Worm (Caenorhabditis elegans): ENCODE data around the gene ZC8.6.

Gene ZC8.6

DNA sequence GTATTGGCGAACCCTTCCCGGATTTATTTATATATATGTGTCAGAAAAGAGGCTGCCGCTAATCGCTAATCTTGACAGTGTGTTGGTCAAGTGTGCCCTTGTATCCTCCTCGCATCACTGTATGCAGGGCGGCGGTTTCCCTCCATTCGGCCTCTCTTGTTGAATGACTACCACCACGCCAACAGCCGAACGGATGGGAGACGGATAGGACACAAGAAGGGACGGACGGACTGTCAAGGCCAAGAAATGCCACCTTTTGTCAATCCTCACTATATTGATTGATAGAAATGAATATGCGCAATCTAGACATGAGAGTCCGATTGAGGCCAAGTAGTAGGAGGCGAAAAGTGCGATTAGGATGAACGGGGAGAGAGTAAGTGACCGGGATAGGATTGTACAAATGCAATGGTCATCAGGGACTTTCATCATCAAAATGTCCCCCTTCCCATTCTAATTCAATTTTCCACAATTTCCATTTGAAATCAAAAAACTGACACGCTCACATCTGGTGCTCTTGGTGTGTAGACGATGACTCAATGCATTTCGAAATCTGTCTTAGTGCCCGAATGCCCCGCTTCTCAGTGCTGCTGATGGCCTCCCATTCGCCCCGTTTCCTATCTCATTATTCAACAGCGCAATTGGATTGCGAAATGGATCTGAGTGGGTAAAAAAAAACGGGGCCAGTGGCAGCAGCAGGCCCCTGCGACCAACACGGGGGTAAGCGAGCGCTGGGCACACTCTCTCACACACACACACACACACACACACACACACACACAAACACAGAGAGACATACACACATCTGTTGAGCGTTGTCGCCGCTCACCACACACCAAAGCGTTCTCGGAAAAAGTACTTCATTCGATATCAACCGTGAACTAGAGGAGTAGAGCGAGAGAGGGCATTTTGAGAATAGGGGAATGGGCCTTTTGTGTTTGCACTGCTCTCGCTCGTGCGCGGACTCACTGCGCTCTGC, 35.4 kb downstream of the ZC8.6 start (continued):
- no peak for TF ChIP-seq R02D3.7 (tag; optimal IDR thresholded peaks at IDR 0.05)

DNA sequence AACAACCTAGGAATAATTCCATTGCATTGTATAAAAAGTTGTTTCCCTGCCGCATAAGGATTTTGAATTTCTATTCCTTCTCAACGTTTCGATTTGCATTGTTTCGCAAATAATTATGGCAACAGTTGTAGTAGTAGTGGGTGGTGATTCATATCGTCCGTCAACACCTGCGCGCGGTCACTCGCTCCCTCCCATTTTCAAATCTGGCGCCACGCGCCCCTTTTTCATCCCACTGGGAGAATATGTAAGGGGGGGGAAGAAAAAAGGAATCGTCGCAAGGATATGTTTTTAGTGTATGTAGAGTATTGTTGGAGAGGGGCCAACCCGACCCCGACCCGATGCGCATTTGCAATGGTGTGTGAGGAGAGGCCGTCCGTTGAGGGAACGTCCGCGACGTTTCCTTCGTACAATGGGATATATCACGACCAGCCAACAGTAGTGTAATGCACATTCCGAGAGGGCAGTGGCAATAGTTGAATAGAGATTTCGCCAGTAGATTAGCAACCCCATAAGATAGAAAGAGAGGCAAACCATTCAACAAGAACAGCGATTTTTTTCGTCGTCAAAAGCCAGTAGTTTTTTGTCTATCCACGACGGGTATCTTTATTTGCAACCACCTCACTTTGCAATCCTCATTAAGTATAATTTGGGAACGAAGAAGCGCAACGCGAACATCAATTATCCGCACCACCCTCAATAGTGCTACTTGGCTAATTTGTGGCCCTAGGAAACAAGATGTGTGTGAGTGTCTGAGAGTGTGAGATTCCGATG, 36.3 kb downstream of the ZC8.6 start:
- TF ChIP-seq sem-4 (tag; optimal IDR thresholded peaks at IDR 0.05): no peak
- TF ChIP-seq ceh-16 (tag; optimal IDR thresholded peaks at IDR 0.05): peak; percentile 15

DNA sequence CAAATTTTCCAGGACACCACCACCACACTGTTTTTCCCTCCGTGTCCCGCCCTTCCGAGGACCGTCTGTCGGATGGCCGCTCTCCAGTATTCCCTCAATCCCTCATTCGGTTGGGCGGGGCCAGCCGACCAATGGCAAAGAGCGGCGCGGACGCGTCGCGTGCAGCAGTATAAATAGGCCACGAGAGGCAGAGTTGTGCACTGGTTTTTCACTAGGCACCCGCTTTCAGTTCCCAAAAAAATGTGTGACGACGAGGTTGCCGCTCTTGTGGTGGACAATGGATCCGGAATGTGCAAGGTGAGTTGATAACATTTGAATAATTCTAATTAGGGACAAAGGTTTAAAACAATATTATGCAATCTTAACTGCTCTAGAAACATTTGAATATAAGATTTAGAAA, 37.0 kb downstream of the ZC8.6 start, which contains the start of gene act-4:
act-4 (plus strand) TSS at position 200 of the 400 bp plus-strand sequence.
- TF ChIP-seq R02D3.7 (tag; optimal IDR thresholded peaks at IDR 0.05) (no peak), egl-27 (tag; optimal IDR thresholded peaks at IDR 0.05) (no peak), gmeb-1 (tag; optimal IDR thresholded peaks at IDR 0.05) (no peak), nhr-77 (tag; optimal IDR thresholded peaks at IDR 0.05) (no peak), lsy-2 (tag; optimal IDR thresholded peaks at IDR 0.05) (peak; percentile 15 to 59), F13H6.1 (tag; optimal IDR thresholded peaks at IDR 0.05) (peak; percentile 78), sem-4 (tag; optimal IDR thresholded peaks at IDR 0.05) (peak; percentile 48), skn-1 (tag; optimal IDR thresholded peaks at IDR 0.05) (no peak), sma-9 (GFP tag; optimal IDR thresholded peaks at IDR 0.05) (peak; percentile 54), sma-9 (tag; optimal IDR thresholded peaks at IDR 0.05) (no peak), peb-1 (tag; optimal IDR thresholded peaks at IDR 0.05) (no peak), mab-5 (tag; optimal IDR thresholded peaks at IDR 0.05) (peak; percentile 20), ztf-11 (tag; optimal IDR thresholded peaks at IDR 0.05) (no peak), fos-1 (tag; optimal IDR thresholded peaks at IDR 0.05) (no peak), nhr-129 (tag; optimal IDR thresholded peaks at IDR 0.05) (peak; percentile 52), unc-55 (GFP tag; optimal IDR thresholded peaks at IDR 0.05) (peak; percentile 43), C34F6.9 (tag; optimal IDR thresholded peaks at IDR 0.05) (peak; percentile 41), sma-3 (GFP tag; optimal IDR thresholded peaks at IDR 0.05) (peak; percentile 33), mbf-1 (tag; optimal IDR thresholded peaks at IDR 0.05) (no peak), ceh-16 (tag; optimal IDR thresholded peaks at IDR 0.05) (peak; percentile 21), unc-62 (GFP tag; optimal IDR thresholded peaks at IDR 0.05) (no peak), lin-13 (GFP tag; optimal IDR thresholded peaks at IDR 0.05) (peak; percentile 26), ama-1 (optimal IDR thresholded peaks at IDR 0.05) (peak; percentile 96), nhr-237 (tag; optimal IDR thresholded peaks at IDR 0.05) (no peak), mdl-1 (tag; optimal IDR thresholded peaks at IDR 0.05) (peak; percentile 26 to 58), zag-1 (tag; optimal IDR thresholded peaks at IDR 0.05) (peak; percentile 33), nhr-21 (tag; optimal IDR thresholded peaks at IDR 0.05) (no peak), ceh-82 (tag; optimal IDR thresholded peaks at IDR 0.05) (peak; percentile 15), nhr-23 (tag; optimal IDR thresholded peaks at IDR 0.05) (no peak)

DNA sequence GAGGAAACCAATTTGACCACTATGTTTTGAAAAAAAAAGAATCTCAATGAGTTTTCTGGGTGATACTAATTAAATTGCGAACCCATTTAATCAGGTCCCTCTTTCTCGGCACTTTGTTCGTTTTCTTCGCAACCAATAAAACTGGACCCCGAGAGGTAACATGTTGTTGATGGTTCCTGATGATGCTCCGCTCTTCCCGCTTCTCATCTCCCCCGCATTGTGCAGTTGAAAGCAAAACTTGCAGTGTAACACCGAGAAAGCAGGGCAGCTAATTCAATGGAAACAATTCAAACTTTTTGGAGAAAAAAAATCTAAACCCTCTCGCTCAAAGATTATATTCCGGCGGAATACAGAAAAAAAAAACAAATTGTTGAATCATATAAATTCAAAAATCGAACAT, 38.0 kb downstream of the ZC8.6 start:
- no peak for TF ChIP-seq sma-9 (GFP tag; optimal IDR thresholded peaks at IDR 0.05)
- no peak for TF ChIP-seq sma-9 (tag; optimal IDR thresholded peaks at IDR 0.05)
- no peak for TF ChIP-seq nhr-129 (tag; optimal IDR thresholded peaks at IDR 0.05)
- no peak for TF ChIP-seq ama-1 (optimal IDR thresholded peaks at IDR 0.05)
- no peak for TF ChIP-seq nhr-10 (tag; optimal IDR thresholded peaks at IDR 0.05)
- TF ChIP-seq dmd-4 (tag; optimal IDR thresholded peaks at IDR 0.05): no peak
- no peak for TF ChIP-seq aly-2 (tag; optimal IDR thresholded peaks at IDR 0.05)
- no peak for TF ChIP-seq mdl-1 (tag; optimal IDR thresholded peaks at IDR 0.05)
- TF ChIP-seq mab-5 (tag; optimal IDR thresholded peaks at IDR 0.05): no peak

DNA sequence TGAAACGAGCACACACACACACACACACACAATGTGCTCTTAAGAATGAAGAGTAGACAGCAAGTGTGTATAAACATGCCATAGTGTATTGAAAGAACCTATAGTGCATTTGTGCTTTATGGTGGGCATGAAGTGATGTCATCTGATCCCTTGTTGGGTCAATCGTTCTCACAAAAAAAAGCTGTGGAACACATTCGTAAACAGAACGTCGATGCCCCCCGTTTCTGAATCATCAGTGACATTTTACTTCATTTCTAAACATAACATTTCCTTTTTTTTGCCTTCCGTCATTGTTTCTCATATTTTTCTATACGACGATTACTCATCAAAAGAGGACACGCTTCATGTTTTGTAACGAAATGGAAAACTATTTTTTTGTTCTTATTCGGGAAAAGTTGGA, 38.4 kb downstream of the ZC8.6 start:
- TF ChIP-seq nhr-129 (tag; optimal IDR thresholded peaks at IDR 0.05) (no peak), nhr-6 (tag; optimal IDR thresholded peaks at IDR 0.05) (no peak), peb-1 (tag; optimal IDR thresholded peaks at IDR 0.05) (no peak), unc-39 (tag; optimal IDR thresholded peaks at IDR 0.05) (no peak), blmp-1 (tag; optimal IDR thresholded peaks at IDR 0.05; ENCODE audit: insufficient read depth) (no peak), alr-1 (tag; optimal IDR thresholded peaks at IDR 0.05) (no peak), crh-2 (tag; optimal IDR thresholded peaks at IDR 0.05) (no peak), ceh-82 (tag; optimal IDR thresholded peaks at IDR 0.05) (no peak), Y55F3AM.14 (GFP tag; optimal IDR thresholded peaks at IDR 0.05) (no peak), unc-55 (GFP tag; optimal IDR thresholded peaks at IDR 0.05) (no peak)

Data from whole organism, L2 larva.